Fruit fly (Drosophila melanogaster) whole organism, embryonic: ENCODE data around the gene CG31287.

ENCODE experiments used
- Atf3 ChIP-seq: fragments of 200-800 bp; sonication (Bioruptor generic); optimal IDR thresholded peaks from 3 replicates; lab custom pipeline; 2016; ENCODE audit warnings: missing biosample characterization, missing genetic modification characterization
- C15 ChIP-seq: fragments of 200-800 bp; sonication (Bioruptor generic); IDR thresholded peaks from 3 replicates; pipeline ENCODE4 v1.3.6; 2022; ENCODE audit warnings: missing biosample characterization, missing genetic modification characterization
- CG10274 ChIP-seq: fragments of 200-800 bp; sonication (Bioruptor generic); optimal IDR thresholded peaks from 3 replicates; lab custom pipeline; 2017; ENCODE audit warnings: missing biosample characterization, mild to moderate bottlenecking, missing genetic modification characterization
- CG10431 ChIP-seq: fragments of 200-800 bp; sonication (Bioruptor generic); optimal IDR thresholded peaks from 3 replicates; lab custom pipeline; 2018; ENCODE audit warnings: missing biosample characterization, mild to moderate bottlenecking, missing genetic modification characterization
- CG12659 ChIP-seq: fragments of 200-800 bp; sonication (Bioruptor generic); optimal IDR thresholded peaks from 3 replicates; lab custom pipeline; 2017; ENCODE audit warnings: mild to moderate bottlenecking, missing biosample characterization, missing genetic modification reagents, missing genetic modification characterization
- CG12744 ChIP-seq: fragments of 200-800 bp; sonication (Bioruptor generic); optimal IDR thresholded peaks from 2 replicates; lab custom pipeline; 2016; ENCODE audit warnings: missing biosample characterization, missing genetic modification characterization
- CG12769 ChIP-seq: fragments of 200-800 bp; sonication (Bioruptor generic); optimal IDR thresholded peaks from 2 replicates; lab custom pipeline; 2019; ENCODE audit warnings: missing biosample characterization, mild to moderate bottlenecking, missing genetic modification characterization, moderate library complexity
- CG1603 ChIP-seq: fragments of 200-800 bp; sonication (Bioruptor generic); optimal IDR thresholded peaks from 2 replicates; lab custom pipeline; 2019; ENCODE audit warnings: missing biosample characterization, mild to moderate bottlenecking, missing genetic modification characterization, moderate library complexity
- CG16779 ChIP-seq: fragments of 200-800 bp; sonication (Bioruptor generic); IDR thresholded peaks from 2 replicates; pipeline ENCODE4 v1.3.6; 2022; ENCODE audit warnings: missing biosample characterization, missing genetic modification characterization
- CG16813 ChIP-seq: fragments of 200-800 bp; sonication (Bioruptor generic); IDR thresholded peaks from 3 replicates; pipeline ENCODE4 v1.3.6; 2022; ENCODE audit warnings: missing biosample characterization, missing genetic modification characterization; ENCODE audit not compliant: partially characterized antibody
- CG2889 ChIP-seq: fragments of 200-800 bp; sonication (Bioruptor generic); IDR thresholded peaks from 3 replicates; pipeline ENCODE4 v1.3.6; 2022; ENCODE audit warnings: missing biosample characterization, missing genetic modification characterization
- CG31224 ChIP-seq: fragments of 200-800 bp; sonication (Bioruptor generic); IDR thresholded peaks from 2 replicates; pipeline ENCODE4 v1.3.6; 2022; ENCODE audit warnings: missing biosample characterization, missing genetic modification characterization
- CG33557 ChIP-seq: fragments of 200-800 bp; sonication (Bioruptor generic); optimal IDR thresholded peaks from 2 replicates; lab custom pipeline; 2019; ENCODE audit warnings: missing biosample characterization, mild to moderate bottlenecking, missing genetic modification characterization, moderate library complexity
- CG4854 ChIP-seq: fragments of 200-800 bp; sonication (Bioruptor generic); optimal IDR thresholded peaks from 2 replicates; lab custom pipeline; 2016; ENCODE audit warnings: missing biosample characterization, missing genetic modification characterization, inconsistent platforms
- CG5180 ChIP-seq: fragments of 200-800 bp; sonication (Bioruptor generic); optimal IDR thresholded peaks from 3 replicates; lab custom pipeline; 2017; ENCODE audit warnings: missing biosample characterization, missing genetic modification characterization, mild to moderate bottlenecking, moderate library complexity, missing genetic modification reagents
- CG6854 ChIP-seq: fragments of 200-800 bp; sonication (Bioruptor generic); optimal IDR thresholded peaks from 3 replicates; lab custom pipeline; 2017; ENCODE audit warnings: missing biosample characterization, mild to moderate bottlenecking, missing genetic modification characterization
- CG9437 ChIP-seq: fragments of 200-800 bp; sonication (Bioruptor generic); optimal IDR thresholded peaks from 2 replicates; lab custom pipeline; 2018; ENCODE audit warnings: missing biosample characterization, mild to moderate bottlenecking, missing genetic modification characterization
- CG9817 ChIP-seq: fragments of 200-800 bp; sonication (Bioruptor generic); optimal IDR thresholded peaks from 2 replicates; lab custom pipeline; 2018; ENCODE audit warnings: missing biosample characterization, mild to moderate bottlenecking, missing genetic modification characterization, moderate library complexity
- CHES-1-like ChIP-seq: fragments of 200-800 bp; sonication (Bioruptor generic); optimal IDR thresholded peaks from 2 replicates; lab custom pipeline; 2016; ENCODE audit warnings: missing biosample characterization, missing genetic modification characterization
- D19B ChIP-seq: fragments of 200-800 bp; sonication (Bioruptor generic); optimal IDR thresholded peaks from 2 replicates; lab custom pipeline; 2017; ENCODE audit warnings: missing biosample characterization, mild to moderate bottlenecking, missing genetic modification characterization
- Dp ChIP-seq: fragments of 200-800 bp; sonication (Bioruptor generic); optimal IDR thresholded peaks from 2 replicates; lab custom pipeline; 2018; ENCODE audit warnings: missing biosample characterization, mild to moderate bottlenecking, missing genetic modification characterization, moderate library complexity
- Elba2 ChIP-seq: fragments of 200-800 bp; sonication (Bioruptor generic); optimal IDR thresholded peaks from 3 replicates; lab custom pipeline; 2016; ENCODE audit warnings: missing biosample characterization, missing genetic modification characterization
- HLHmδ ChIP-seq: fragments of 200-800 bp; sonication (Bioruptor generic); optimal IDR thresholded peaks from 2 replicates; lab custom pipeline; 2018; ENCODE audit warnings: missing biosample characterization, mild to moderate bottlenecking, missing genetic modification characterization, moderate library complexity
- Kr ChIP-seq: fragments of 200-800 bp; sonication (Bioruptor generic); optimal IDR thresholded peaks from 2 replicates; lab custom pipeline; 2017; ENCODE audit warnings: missing biosample characterization, mild to moderate bottlenecking, missing genetic modification characterization
- MESR4 ChIP-seq: fragments of 200-800 bp; sonication (Bioruptor generic); optimal IDR thresholded peaks from 2 replicates; lab custom pipeline; 2018; ENCODE audit warnings: missing biosample characterization, mild to moderate bottlenecking, missing genetic modification characterization, moderate library complexity
- NK7.1 ChIP-seq: fragments of 200-800 bp; sonication (Bioruptor generic); optimal IDR thresholded peaks from 3 replicates; lab custom pipeline; 2016; ENCODE audit warnings: missing biosample characterization, missing genetic modification characterization
- Scr ChIP-seq: fragments of 200-800 bp; sonication (Bioruptor generic); IDR thresholded peaks from 2 replicates; pipeline ENCODE4 v1.3.6; 2022; ENCODE audit warnings: missing biosample characterization, missing genetic modification characterization; ENCODE audit not compliant: partially characterized antibody
- Six4 ChIP-seq: fragments of 200-800 bp; sonication (Bioruptor generic); optimal IDR thresholded peaks from 2 replicates; lab custom pipeline; 2016; ENCODE audit warnings: missing biosample characterization, missing genetic modification characterization
- Vsx1 ChIP-seq: fragments of 200-800 bp; sonication (Bioruptor generic); optimal IDR thresholded peaks from 2 replicates; lab custom pipeline; 2017; ENCODE audit warnings: missing biosample characterization, mild to moderate bottlenecking, missing genetic modification characterization, missing genetic modification reagents
- ap ChIP-seq: fragments of 200-800 bp; sonication (Bioruptor generic); IDR thresholded peaks from 2 replicates; pipeline ENCODE4 v1.3.6; 2022; ENCODE audit warnings: missing biosample characterization, missing genetic modification characterization
- bigmax ChIP-seq: fragments of 200-800 bp; sonication (Bioruptor generic); optimal IDR thresholded peaks from 2 replicates; lab custom pipeline; 2018; ENCODE audit warnings: missing biosample characterization, mild to moderate bottlenecking, missing genetic modification characterization
- br ChIP-seq: fragments of >200 bp; optimal IDR thresholded peaks from 2 replicates; lab custom pipeline; 2017
- cad ChIP-seq: fragments of >200 bp; optimal IDR thresholded peaks from 2 replicates; lab custom pipeline; 2017; ENCODE audit warnings: missing biosample characterization, missing genetic modification characterization
- cwo ChIP-seq: fragments of 200-800 bp; sonication (Bioruptor generic); optimal IDR thresholded peaks from 3 replicates; lab custom pipeline; 2017; ENCODE audit warnings: missing biosample characterization, missing genetic modification characterization, mild to moderate bottlenecking, moderate library complexity, missing genetic modification reagents
- eyg ChIP-seq: fragments of 200-800 bp; sonication (Bioruptor generic); optimal IDR thresholded peaks from 3 replicates; lab custom pipeline; 2016; ENCODE audit warnings: missing biosample characterization, missing genetic modification characterization
- fd3F ChIP-seq: fragments of 200-800 bp; sonication (Bioruptor generic); optimal IDR thresholded peaks from 2 replicates; lab custom pipeline; 2018; ENCODE audit warnings: missing biosample characterization, mild to moderate bottlenecking, missing genetic modification characterization, moderate library complexity
- fd64A ChIP-seq: fragments of 200-800 bp; sonication (Bioruptor generic); optimal IDR thresholded peaks from 3 replicates; lab custom pipeline; 2018; ENCODE audit warnings: missing biosample characterization, mild to moderate bottlenecking, missing genetic modification characterization
- gce ChIP-seq: fragments of 200-800 bp; sonication (Bioruptor generic); IDR thresholded peaks from 3 replicates; pipeline ENCODE4 v1.3.6; 2022; ENCODE audit warnings: missing biosample characterization, missing genetic modification characterization
- gcm ChIP-seq: fragments of 200-800 bp; sonication (Bioruptor generic); optimal IDR thresholded peaks from 2 replicates; lab custom pipeline; 2019; ENCODE audit warnings: missing biosample characterization, mild to moderate bottlenecking, missing genetic modification characterization, moderate library complexity
- gcm2 ChIP-seq: fragments of 200-800 bp; sonication (Bioruptor generic); optimal IDR thresholded peaks from 2 replicates; lab custom pipeline; 2016; ENCODE audit warnings: missing biosample characterization, missing genetic modification characterization
- ind ChIP-seq: fragments of 200-800 bp; sonication (Bioruptor generic); optimal IDR thresholded peaks from 3 replicates; lab custom pipeline; 2016; ENCODE audit warnings: missing biosample characterization, missing genetic modification characterization
- phol ChIP-seq: fragments of 200-800 bp; sonication (Bioruptor generic); optimal IDR thresholded peaks from 3 replicates; lab custom pipeline; 2018; ENCODE audit warnings: missing biosample characterization, mild to moderate bottlenecking, missing genetic modification characterization, moderate library complexity
- pita ChIP-seq: fragments of 200-800 bp; sonication (Bioruptor generic); optimal IDR thresholded peaks from 2 replicates; lab custom pipeline; 2017; ENCODE audit warnings: missing biosample characterization, mild to moderate bottlenecking, missing genetic modification characterization
- sc ChIP-seq, 3 experiments: fragments of >200 bp in 2 of 3; fragments of 200-800 bp in 1 of 3; sonication (Bioruptor generic) in 1 of 3; optimal IDR thresholded peaks; 2 replicates in 2 of 3; 3 replicates in 1 of 3; lab custom pipeline; 2017; ENCODE audit warnings: mild to moderate bottlenecking in 1 of 3, missing biosample characterization in 1 of 3, missing genetic modification characterization in 1 of 3, missing genetic modification reagents in 1 of 3
- slou ChIP-seq: fragments of 200-800 bp; sonication (Bioruptor generic); optimal IDR thresholded peaks from 3 replicates; lab custom pipeline; 2016; ENCODE audit warnings: missing biosample characterization, missing genetic modification characterization
- sqz ChIP-seq: fragments of 200-800 bp; sonication (Bioruptor generic); optimal IDR thresholded peaks from 3 replicates; lab custom pipeline; 2018; ENCODE audit warnings: missing biosample characterization, mild to moderate bottlenecking, missing genetic modification characterization
- sr ChIP-seq: fragments of 200-800 bp; sonication (Bioruptor generic); IDR thresholded peaks from 3 replicates; pipeline ENCODE4 v1.3.6; 2022; ENCODE audit warnings: missing biosample characterization, missing genetic modification characterization
- stwl ChIP-seq: fragments of 200-800 bp; sonication (Bioruptor generic); optimal IDR thresholded peaks from 3 replicates; lab custom pipeline; 2018; ENCODE audit warnings: missing biosample characterization, mild to moderate bottlenecking, missing genetic modification characterization, moderate library complexity

CG31287 gene

dm6 chr3R:16212859-16213708 lies 9.9 kb downstream of the CG31287 start (continued):
- TF ChIP-seq Six4 (GFP tag; lab: Kevin White, UChicago) (peak; percentile 4), gce (GFP tag; lab: Robert Waterston, UW) (no peak), MESR4 (GFP tag; lab: Kevin White, UChicago) (no peak), br (lab: Kevin White, UChicago) (no peak), Scr (GFP tag; lab: Robert Waterston, UW) (no peak), CG9437 (GFP tag; lab: Kevin White, UChicago) (peak; percentile 31), pita (GFP tag; lab: Kevin White, UChicago) (no peak), CG4854 (no peak), D19B (GFP tag; lab: Kevin White, UChicago) (peak; percentile 40), HLHmδ (GFP tag; lab: Kevin White, UChicago) (no peak), slou (GFP tag; lab: Kevin White, UChicago) (no peak), CG5180 (GFP tag; lab: Kevin White, UChicago) (peak; percentile 16), gcm2 (GFP tag; lab: Kevin White, UChicago) (no peak), CG12769 (tag; lab: Kevin White, UChicago) (no peak), C15 (GFP tag; lab: Robert Waterston, UW) (no peak), CG1603 (tag; lab: Kevin White, UChicago) (no peak), eyg (GFP tag; lab: Kevin White, UChicago) (no peak), gcm (GFP tag; lab: Kevin White, UChicago) (peak; percentile 39), CHES-1-like (GFP tag; lab: Kevin White, UChicago) (no peak), stwl (tag; lab: Kevin White, UChicago) (no peak), sr (GFP tag; lab: Robert Waterston, UW) (no peak), CG12659 (GFP tag; lab: Kevin White, UChicago) (peak; percentile 19), NK7.1 (GFP tag; lab: Kevin White, UChicago) (no peak), ind (GFP tag; lab: Kevin White, UChicago) (peak; percentile 13), sc (optimal IDR thresholded peaks at IDR 0.05; lab: Kevin White, UChicago) (no peak), sc (GFP tag; optimal IDR thresholded peaks at IDR 0.05; lab: Kevin White, UChicago) (no peak), CG2889 (GFP tag; lab: Robert Waterston, UW) (no peak), cad (no peak), CG16813 (GFP tag; lab: Robert Waterston, UW) (no peak), Elba2 (GFP tag; lab: Kevin White, UChicago) (no peak), CG6854 (GFP tag; lab: Kevin White, UChicago) (peak; percentile 73), CG16779 (GFP tag; lab: Robert Waterston, UW) (0 out of 2 replicates have a peak, but pooled peaks have one; percentile 25), CG33557 (GFP tag; lab: Kevin White, UChicago) (no peak), CG10274 (GFP tag; lab: Kevin White, UChicago) (no peak), Atf3 (GFP tag; lab: Kevin White, UChicago) (no peak), ap (GFP tag; lab: Robert Waterston, UW) (no peak), Kr (GFP tag; lab: Kevin White, UChicago) (no peak), CG9817 (peak; percentile 26), Dp (GFP tag; lab: Kevin White, UChicago) (no peak), bigmax (no peak), Vsx1 (no peak), phol (peak; percentile 59), fd3F (GFP tag; lab: Kevin White, UChicago) (no peak), fd64A (no peak), CG31224 (GFP tag; lab: Robert Waterston, UW) (no peak), CG10431 (GFP tag; lab: Kevin White, UChicago) (peak; percentile 26), sqz (GFP tag; lab: Kevin White, UChicago) (peak; percentile 25), CG12744 (GFP tag; lab: Kevin White, UChicago) (no peak), cwo (peak; percentile 72)
